Fruit fly (Drosophila melanogaster) whole organism, embryonic: Measurements from ENCODE around the gene CG7879.

Source experiments
- Abd-B ChIP-seq: fragments of 200-800 bp; sonication (Bioruptor generic); optimal IDR thresholded peaks from 2 replicates; lab custom pipeline; 2018; ENCODE audit warnings: missing biosample characterization, mild to moderate bottlenecking, missing genetic modification characterization, moderate library complexity
- Ada2b ChIP-seq: fragments of 200-800 bp; sonication (Bioruptor generic); IDR thresholded peaks from 2 replicates; pipeline ENCODE4 v1.3.6; 2022; ENCODE audit warnings: missing biosample characterization, missing genetic modification characterization
- BEAF-32 ChIP-seq: fragments of 200-800 bp; sonication (Bioruptor generic); optimal IDR thresholded peaks from 3 replicates; lab custom pipeline; 2017; ENCODE audit warnings: missing biosample characterization, missing genetic modification characterization, mild to moderate bottlenecking, moderate library complexity, missing genetic modification reagents
- Bteb2 ChIP-seq: fragments of 200-800 bp; sonication (Bioruptor generic); optimal IDR thresholded peaks from 2 replicates; lab custom pipeline; 2016; ENCODE audit warnings: missing biosample characterization, missing genetic modification characterization
- CG11456 ChIP-seq: fragments of 200-800 bp; sonication (Bioruptor generic); IDR thresholded peaks from 3 replicates; pipeline ENCODE4 v1.3.6; 2022; ENCODE audit warnings: missing biosample characterization, missing genetic modification characterization
- CG12071 ChIP-seq: fragments of 200-800 bp; sonication (Bioruptor generic); optimal IDR thresholded peaks from 3 replicates; lab custom pipeline; 2018; ENCODE audit warnings: missing biosample characterization, mild to moderate bottlenecking, missing genetic modification characterization
- CG15514 ChIP-seq: fragments of 200-800 bp; sonication (Bioruptor generic); optimal IDR thresholded peaks from 3 replicates; lab custom pipeline; 2017; ENCODE audit warnings: missing biosample characterization, missing genetic modification characterization, mild to moderate bottlenecking, moderate library complexity, missing genetic modification reagents
- CG1602 ChIP-seq: fragments of 200-800 bp; sonication (Bioruptor generic); optimal IDR thresholded peaks from 3 replicates; lab custom pipeline; 2016; ENCODE audit warnings: missing biosample characterization, missing genetic modification characterization
- CG17359 ChIP-seq: fragments of 200-800 bp; sonication (Bioruptor generic); optimal IDR thresholded peaks from 3 replicates; lab custom pipeline; 2018; ENCODE audit warnings: missing biosample characterization, mild to moderate bottlenecking, missing genetic modification characterization, moderate library complexity
- CG2678 ChIP-seq: fragments of 200-800 bp; sonication (Bioruptor generic); optimal IDR thresholded peaks from 3 replicates; lab custom pipeline; 2019; ENCODE audit warnings: missing biosample characterization, mild to moderate bottlenecking, missing genetic modification characterization, moderate library complexity
- CG2712 ChIP-seq: fragments of 200-800 bp; optimal IDR thresholded peaks from 3 replicates; lab custom pipeline; 2019; ENCODE audit warnings: missing biosample characterization, mild to moderate bottlenecking, missing genetic modification characterization, moderate library complexity
- CG31441 ChIP-seq: fragments of 200-800 bp; sonication (Bioruptor generic); IDR thresholded peaks from 2 replicates; pipeline ENCODE4 v1.3.6; 2022; ENCODE audit warnings: missing biosample characterization, missing genetic modification characterization
- CG4404 ChIP-seq: fragments of 200-800 bp; sonication (Bioruptor generic); IDR thresholded peaks from 2 replicates; pipeline ENCODE4 v1.3.6; 2022; ENCODE audit warnings: missing biosample characterization, missing genetic modification characterization
- CG4617 ChIP-seq: fragments of 200-800 bp; sonication (Bioruptor generic); optimal IDR thresholded peaks from 3 replicates; lab custom pipeline; 2016; ENCODE audit warnings: missing biosample characterization, missing genetic modification characterization, borderline replicate concordance
- CG4820 ChIP-seq: fragments of 200-800 bp; sonication (Bioruptor generic); optimal IDR thresholded peaks from 3 replicates; lab custom pipeline; 2016; ENCODE audit warnings: missing biosample characterization, missing genetic modification characterization
- CG7987 ChIP-seq: fragments of 200-800 bp; sonication (Bioruptor generic); optimal IDR thresholded peaks from 2 replicates; lab custom pipeline; 2018; ENCODE audit warnings: missing biosample characterization, mild to moderate bottlenecking, missing genetic modification characterization, moderate library complexity
- CG8290 ChIP-seq, 3 experiments: fragments of 200-800 bp; sonication (Bioruptor generic); optimal IDR thresholded peaks; 2 replicates each; lab custom pipeline; 2016 to 2019; ENCODE audit warnings: missing biosample characterization in 3 of 3, missing genetic modification characterization in 3 of 3, mild to moderate bottlenecking in 2 of 3, moderate library complexity in 1 of 3
- CG8478 ChIP-seq: fragments of >200 bp; optimal IDR thresholded peaks from 2 replicates; lab custom pipeline; 2018
- CHES-1-like ChIP-seq: fragments of 200-800 bp; sonication (Bioruptor generic); optimal IDR thresholded peaks from 2 replicates; lab custom pipeline; 2016; ENCODE audit warnings: missing biosample characterization, missing genetic modification characterization
- CTCF ChIP-seq: fragments of 200-800 bp; sonication (Bioruptor generic); optimal IDR thresholded peaks from 2 replicates; lab custom pipeline; 2017; ENCODE audit warnings: missing biosample characterization, mild to moderate bottlenecking, missing genetic modification characterization, moderate library complexity
- Fer2 ChIP-seq: fragments of 200-800 bp; sonication (Bioruptor generic); optimal IDR thresholded peaks from 2 replicates; lab custom pipeline; 2018; ENCODE audit warnings: missing biosample characterization, mild to moderate bottlenecking, missing genetic modification characterization, moderate library complexity
- Gug ChIP-seq: fragments of 200-800 bp; sonication (Bioruptor generic); IDR thresholded peaks from 4 replicates; pipeline ENCODE4 v1.3.6; 2022; ENCODE audit warnings: missing biosample characterization, missing genetic modification characterization
- HLH3B ChIP-seq: fragments of 200-800 bp; sonication (Bioruptor generic); IDR thresholded peaks from 2 replicates; pipeline ENCODE4 v1.3.6; 2022; ENCODE audit warnings: missing biosample characterization, missing genetic modification characterization
- Hmx ChIP-seq: fragments of 200-800 bp; sonication (Bioruptor generic); optimal IDR thresholded peaks from 2 replicates; lab custom pipeline; 2016; ENCODE audit warnings: missing biosample characterization, missing genetic modification characterization
- Nf-YA ChIP-seq: fragments of 200-800 bp; sonication (Bioruptor generic); IDR thresholded peaks from 2 replicates; pipeline ENCODE4 v1.3.6; 2022; ENCODE audit warnings: missing biosample characterization, missing genetic modification characterization
- Sox100B ChIP-seq: fragments of 200-800 bp; sonication (Bioruptor generic); optimal IDR thresholded peaks from 3 replicates; lab custom pipeline; 2018; ENCODE audit warnings: missing biosample characterization, mild to moderate bottlenecking, missing genetic modification characterization
- Sry-β ChIP-seq: fragments of 200-800 bp; sonication (Bioruptor generic); optimal IDR thresholded peaks from 2 replicates; lab custom pipeline; 2018; ENCODE audit warnings: missing biosample characterization, mild to moderate bottlenecking, missing genetic modification characterization, moderate library complexity
- bigmax ChIP-seq: fragments of 200-800 bp; sonication (Bioruptor generic); optimal IDR thresholded peaks from 2 replicates; lab custom pipeline; 2018; ENCODE audit warnings: missing biosample characterization, mild to moderate bottlenecking, missing genetic modification characterization
- cas ChIP-seq: fragments of 200-800 bp; sonication (Bioruptor generic); IDR thresholded peaks from 2 replicates; pipeline ENCODE4 v1.3.6; 2022; ENCODE audit warnings: missing biosample characterization, missing genetic modification characterization
- ci ChIP-seq: fragments of 200-800 bp; sonication (Bioruptor generic); IDR thresholded peaks from 3 replicates; pipeline ENCODE4 v1.3.6; 2022; ENCODE audit warnings: missing biosample characterization, missing genetic modification characterization
- croc ChIP-seq: fragments of 200-800 bp; sonication (Bioruptor generic); conservative IDR thresholded peaks from 3 replicates; pipeline ENCODE4 v1.3.6; 2022; ENCODE audit warnings: missing biosample characterization, missing genetic modification characterization
- dm ChIP-seq: fragments of 200-800 bp; sonication (Bioruptor generic); optimal IDR thresholded peaks from 3 replicates; lab custom pipeline; 2016; ENCODE audit warnings: missing biosample characterization, missing genetic modification characterization
- gcm ChIP-seq: fragments of 200-800 bp; sonication (Bioruptor generic); optimal IDR thresholded peaks from 2 replicates; lab custom pipeline; 2019; ENCODE audit warnings: missing biosample characterization, mild to moderate bottlenecking, missing genetic modification characterization, moderate library complexity
- hkb ChIP-seq, 2 experiments: fragments of 200-800 bp in 1 of 2; fragments of >200 bp in 1 of 2; sonication (Bioruptor generic) in 1 of 2; IDR thresholded peaks in 1 of 2; optimal IDR thresholded peaks in 1 of 2; 2 replicates each; pipeline versions ENCODE4 v1.3.6 to Lab custom; 2017 to 2022; ENCODE audit warnings: missing biosample characterization in 1 of 2, missing genetic modification characterization in 1 of 2
- hth ChIP-seq: fragments of >200 bp; optimal IDR thresholded peaks from 2 replicates; lab custom pipeline; 2017; ENCODE audit warnings: inconsistent platforms
- nau ChIP-seq: fragments of 200-800 bp; sonication (Bioruptor generic); optimal IDR thresholded peaks from 3 replicates; lab custom pipeline; 2017; ENCODE audit warnings: missing biosample characterization, mild to moderate bottlenecking, missing genetic modification characterization, missing genetic modification reagents
- nom ChIP-seq: fragments of 200-800 bp; sonication (Bioruptor generic); optimal IDR thresholded peaks from 2 replicates; lab custom pipeline; 2017; ENCODE audit warnings: missing biosample characterization, missing genetic modification characterization, mild to moderate bottlenecking, moderate library complexity, missing genetic modification reagents
- odd ChIP-seq: fragments of 200-800 bp; sonication (Bioruptor generic); optimal IDR thresholded peaks from 2 replicates; lab custom pipeline; 2017; ENCODE audit warnings: missing biosample characterization, mild to moderate bottlenecking, missing genetic modification characterization
- pan ChIP-seq, 4 experiments: fragments of >200 bp in 3 of 4; fragments of 200-800 bp in 1 of 4; sonication (Bioruptor generic) in 1 of 4; optimal IDR thresholded peaks in 3 of 4; IDR thresholded peaks in 1 of 4; 2 replicates each; pipeline versions ENCODE4 v1.3.6 to Lab custom; 2017 to 2022; ENCODE audit warnings: missing biosample characterization in 2 of 4, missing genetic modification characterization in 2 of 4, mixed read lengths in 1 of 4
- phol ChIP-seq: fragments of 200-800 bp; sonication (Bioruptor generic); optimal IDR thresholded peaks from 3 replicates; lab custom pipeline; 2018; ENCODE audit warnings: missing biosample characterization, mild to moderate bottlenecking, missing genetic modification characterization, moderate library complexity
- pita ChIP-seq: fragments of 200-800 bp; sonication (Bioruptor generic); optimal IDR thresholded peaks from 2 replicates; lab custom pipeline; 2017; ENCODE audit warnings: missing biosample characterization, mild to moderate bottlenecking, missing genetic modification characterization
- pnt ChIP-seq: fragments of 200-800 bp; sonication (Bioruptor generic); optimal IDR thresholded peaks from 3 replicates; lab custom pipeline; 2016; ENCODE audit warnings: missing biosample characterization, missing genetic modification characterization
- prd ChIP-seq, 3 experiments: fragments of >200 bp in 2 of 3; fragments of 200-800 bp in 1 of 3; sonication (Bioruptor generic) in 1 of 3; optimal IDR thresholded peaks in 2 of 3; IDR thresholded peaks in 1 of 3; 2 replicates in 2 of 3; 3 replicates in 1 of 3; pipeline versions ENCODE4 v1.3.6 to Lab custom; 2017 to 2022; ENCODE audit warnings: missing biosample characterization in 1 of 3, missing genetic modification characterization in 1 of 3
- repo ChIP-seq: fragments of 200-800 bp; sonication (Bioruptor generic); optimal IDR thresholded peaks from 2 replicates; lab custom pipeline; 2016; ENCODE audit warnings: missing biosample characterization, missing genetic modification characterization
- row ChIP-seq: fragments of 200-800 bp; sonication (Bioruptor generic); IDR thresholded peaks from 3 replicates; pipeline ENCODE4 v1.3.6; 2022; ENCODE audit warnings: missing biosample characterization, missing genetic modification characterization
- sd ChIP-seq: fragments of 200-800 bp; sonication (Bioruptor generic); optimal IDR thresholded peaks from 3 replicates; lab custom pipeline; 2018; ENCODE audit warnings: missing biosample characterization, mild to moderate bottlenecking, missing genetic modification characterization, moderate library complexity
- sens ChIP-seq: fragments of 200-800 bp; sonication (Bioruptor generic); peaks from one replicate; lab custom pipeline; 2016; ENCODE audit warnings: missing biosample characterization, missing genetic modification characterization
- ssp ChIP-seq: fragments of 200-800 bp; sonication (Bioruptor generic); IDR thresholded peaks from 2 replicates; pipeline ENCODE4 v1.3.6; 2022; ENCODE audit warnings: missing biosample characterization, missing genetic modification characterization
- toy ChIP-seq: fragments of 200-800 bp; sonication (Bioruptor generic); IDR thresholded peaks from 2 replicates; pipeline ENCODE4 v1.3.6; 2022; ENCODE audit warnings: missing biosample characterization, missing genetic modification characterization

Gene CG7879

dm6 chr3L:1584781-1585180 lies 16.4 kb upstream of the CG7879 start (continued):
- TF ChIP-seq Gug (GFP tag; lab: Robert Waterston, UW) (peak; percentile 21; the same call in 1 of the 4 replicates), row (0 out of 3 replicates have a peak, but pooled peaks have one; percentile 26), CG12071 (GFP tag; lab: Kevin White, UChicago) (peak; percentile 30), CG7987 (GFP tag; lab: Kevin White, UChicago) (no peak), Hmx (GFP tag; lab: Kevin White, UChicago) (no peak), Sry-β (GFP tag; lab: Kevin White, UChicago) (no peak), CG17359 (tag; lab: Kevin White, UChicago) (peak; percentile 56), Abd-B (GFP tag; lab: Kevin White, UChicago) (no peak), prd (optimal IDR thresholded peaks at IDR 0.05; lab: Kevin White, UChicago) (no peak), prd (GFP tag; IDR thresholded peaks at IDR 0.05; lab: Robert Waterston, UW) (peak; percentile 48; the same call in 2 of the 3 replicates), nom (GFP tag; lab: Kevin White, UChicago) (peak; percentile 66), pita (GFP tag; lab: Kevin White, UChicago) (no peak), hth (no peak), bigmax (GFP tag; lab: Kevin White, UChicago) (no peak), BEAF-32 (no peak), CG15514 (GFP tag; lab: Kevin White, UChicago) (no peak), Bteb2 (GFP tag; lab: Kevin White, UChicago) (no peak), CG4404 (0 out of 2 replicates have a peak, but pooled peaks have one; percentile 18), CTCF (GFP tag; lab: Kevin White, UChicago) (no peak), CG1602 (GFP tag; lab: Kevin White, UChicago) (no peak), CG31441 (GFP tag; lab: Robert Waterston, UW) (0 out of 2 replicates have a peak, but pooled peaks have one; percentile 31), CG4820 (GFP tag; lab: Kevin White, UChicago) (peak; percentile 18), repo (GFP tag; lab: Kevin White, UChicago) (no peak), hkb (optimal IDR thresholded peaks at IDR 0.05; lab: Kevin White, UChicago) (no peak), hkb (GFP tag; IDR thresholded peaks at IDR 0.05; lab: Robert Waterston, UW) (0 out of 2 replicates have a peak, but pooled peaks have one; percentile 34), pnt (GFP tag; lab: Kevin White, UChicago) (no peak), gcm (GFP tag; lab: Kevin White, UChicago) (no peak), CG8478 (lab: Kevin White, UChicago) (no peak), Sox100B (peak; percentile 9), CG2712 (tag; lab: Kevin White, UChicago) (peak; percentile 36), croc (GFP tag; lab: Robert Waterston, UW) (peak; percentile 16; the same call in 1 of the 3 replicates), Fer2 (tag; lab: Kevin White, UChicago) (no peak), ssp (GFP tag; lab: Robert Waterston, UW) (peak; percentile 41; the same call in 1 of the 2 replicates), Nf-YA (GFP tag; lab: Robert Waterston, UW) (peak; percentile 31; the same call in 1 of the 2 replicates), cas (GFP tag; lab: Robert Waterston, UW) (no peak), pan (optimal IDR thresholded peaks at IDR 0.05; lab: Kevin White, UChicago) (no peak), pan (GFP tag; optimal IDR thresholded peaks at IDR 0.05 in 1 of 2, IDR thresholded peaks at IDR 0.05 in 1 of 2) (peak in 1 of 2 experiments; percentile 47), phol (tag; lab: Kevin White, UChicago) (peak; percentile 38), sd (tag; lab: Kevin White, UChicago) (no peak), nau (GFP tag; lab: Kevin White, UChicago) (no peak), CHES-1-like (no peak), CG11456 (peak; percentile 53; the same call in 2 of the 3 replicates), dm (no peak), Ada2b (GFP tag; lab: Robert Waterston, UW) (peak; percentile 42; the same call in 1 of the 2 replicates), HLH3B (GFP tag; lab: Robert Waterston, UW) (peak; percentile 45; the same call in 1 of the 2 replicates), ci (GFP tag; lab: Robert Waterston, UW) (no peak), CG2678 (tag; lab: Kevin White, UChicago) (peak; percentile 28), sens (GFP tag; lab: Kevin White, UChicago) (peak; percentile 67), odd (GFP tag; lab: Kevin White, UChicago) (no peak), CG4617 (GFP tag; lab: Kevin White, UChicago) (no peak), CG8290 (GFP tag; optimal IDR thresholded peaks at IDR 0.05; lab: Kevin White, UChicago) (no peak), CG8290 (tag; optimal IDR thresholded peaks at IDR 0.05; lab: Kevin White, UChicago) (no peak), toy (GFP tag; lab: Robert Waterston, UW) (no peak)
